Worm (Caenorhabditis elegans): ENCODE measurements around the gene algn-6.
A peak's percentile ranks its signal among the peaks of the same experiment; 100 is the strongest.

Gene algn-6

ce11 chrII:8017380-8017779 lies 22.2 kb upstream of the algn-6 start, which contains the start of gene zyg-11:
TSS of gene zyg-11 (plus strand) at chrII:8017680.
- TF ChIP-seq pha-4 (tag; optimal IDR thresholded peaks at IDR 0.05) (peak; percentile 7), lin-15B (tag; optimal IDR thresholded peaks at IDR 0.05) (peak; percentile 63), fkh-10 (GFP tag; optimal IDR thresholded peaks at IDR 0.05) (no peak)

ce11 chrII:8020580-8021044 lies 19.0 kb upstream of the algn-6 start:
- peak; percentile 34 for TF ChIP-seq nhr-43 (tag; optimal IDR thresholded peaks at IDR 0.05; ENCODE audit: poor library complexity, severe bottlenecking)
- TF ChIP-seq snpc-4 (tag; optimal IDR thresholded peaks at IDR 0.05) = no peak
- TF ChIP-seq ama-1 (optimal IDR thresholded peaks at IDR 0.05) = peak; percentile 42
- no peak for TF ChIP-seq jun-1 (tag; optimal IDR thresholded peaks at IDR 0.05)
- TF ChIP-seq nhr-67 (tag; optimal IDR thresholded peaks at IDR 0.05) = no peak
- TF ChIP-seq nhr-11 (tag; optimal IDR thresholded peaks at IDR 0.05) = no peak
- no peak for TF ChIP-seq fkh-2 (tag; optimal IDR thresholded peaks at IDR 0.05)
- TF ChIP-seq sea-2 (GFP tag; optimal IDR thresholded peaks at IDR 0.05) = no peak
- TF ChIP-seq nhr-23 (tag; optimal IDR thresholded peaks at IDR 0.05) = peak; percentile 6
- no peak for TF ChIP-seq ZK546.5 (tag; optimal IDR thresholded peaks at IDR 0.05)
- peak; percentile 73 for TF ChIP-seq ztf-4 (tag; optimal IDR thresholded peaks at IDR 0.05)
- no peak for TF ChIP-seq mdl-1 (tag; optimal IDR thresholded peaks at IDR 0.05)
- TF ChIP-seq nhr-25 (tag; optimal IDR thresholded peaks at IDR 0.05) = peak; percentile 21
- no peak for TF ChIP-seq fkh-10 (GFP tag; optimal IDR thresholded peaks at IDR 0.05)
- TF ChIP-seq egl-5 (tag; optimal IDR thresholded peaks at IDR 0.05) = no peak
- peak; percentile 6 for TF ChIP-seq elt-2 (tag; optimal IDR thresholded peaks at IDR 0.05)
- TF ChIP-seq nhr-77 (tag; optimal IDR thresholded peaks at IDR 0.05) = no peak

- TF ChIP-seq sea-2 (GFP tag; optimal IDR thresholded peaks at IDR 0.05) (no peak), nfya-1 (tag; optimal IDR thresholded peaks at IDR 0.05; ENCODE audit: insufficient read depth) (no peak), nhr-11 (tag; optimal IDR thresholded peaks at IDR 0.05) (no peak), nhr-77 (tag; optimal IDR thresholded peaks at IDR 0.05) (no peak), daf-12 (tag; optimal IDR thresholded peaks at IDR 0.05) (no peak), fos-1 (tag; optimal IDR thresholded peaks at IDR 0.05) (no peak), nhr-76 (tag; optimal IDR thresholded peaks at IDR 0.05) (no peak), ceh-28 (tag; optimal IDR thresholded peaks at IDR 0.05) (no peak)
Measured at ce11 chrII:8022461-8022860, 17.1 kb upstream of the algn-6 start, which contains the start of gene hda-2. TSS of gene hda-2 (minus strand) at chrII:8022561.

ce11 chrII:8027663-8028062 lies 11.9 kb upstream of the algn-6 start, which contains the start of gene swsn-7:
TSS of gene swsn-7 (minus strand) at chrII:8027763.
- TF ChIP-seq tbx-2 (tag; optimal IDR thresholded peaks at IDR 0.05) = no peak

- TF ChIP-seq nhr-12 (tag; optimal IDR thresholded peaks at IDR 0.05) (no peak), ceh-82 (tag; optimal IDR thresholded peaks at IDR 0.05) (peak; percentile 43), ceh-28 (tag; optimal IDR thresholded peaks at IDR 0.05) (peak; percentile 78), mdl-1 (tag; optimal IDR thresholded peaks at IDR 0.05) (peak; percentile 18), ama-1 (optimal IDR thresholded peaks at IDR 0.05) (peak; percentile 59), ztf-11 (tag; optimal IDR thresholded peaks at IDR 0.05) (no peak), egl-5 (tag; optimal IDR thresholded peaks at IDR 0.05) (peak; percentile 35), egl-27 (tag; optimal IDR thresholded peaks at IDR 0.05) (peak; percentile 79), ceh-9 (tag; optimal IDR thresholded peaks at IDR 0.05) (no peak), snpc-4 (tag; optimal IDR thresholded peaks at IDR 0.05) (peak; percentile 81), mml-1 (tag; optimal IDR thresholded peaks at IDR 0.05) (no peak), lin-15B (tag; optimal IDR thresholded peaks at IDR 0.05) (peak; percentile 95), pqm-1 (tag; optimal IDR thresholded peaks at IDR 0.05) (peak; percentile 45), fos-1 (tag; optimal IDR thresholded peaks at IDR 0.05) (peak; percentile 36), ztf-4 (tag; optimal IDR thresholded peaks at IDR 0.05) (no peak), unc-39 (tag; optimal IDR thresholded peaks at IDR 0.05) (no peak), skn-1 (tag; optimal IDR thresholded peaks at IDR 0.05) (peak; percentile 60), elt-1 (tag; optimal IDR thresholded peaks at IDR 0.05) (no peak), fkh-10 (GFP tag; optimal IDR thresholded peaks at IDR 0.05) (peak; percentile 68), nhr-43 (tag; optimal IDR thresholded peaks at IDR 0.05; ENCODE audit: poor library complexity, severe bottlenecking) (peak; percentile 73), ZK546.5 (tag; optimal IDR thresholded peaks at IDR 0.05) (no peak), nfya-1 (tag; optimal IDR thresholded peaks at IDR 0.05; ENCODE audit: insufficient read depth) (peak; percentile 93), jun-1 (tag; optimal IDR thresholded peaks at IDR 0.05) (peak; percentile 89), nhr-76 (tag; optimal IDR thresholded peaks at IDR 0.05) (no peak), nhr-237 (tag; optimal IDR thresholded peaks at IDR 0.05) (no peak), zag-1 (tag; optimal IDR thresholded peaks at IDR 0.05) (no peak), tbx-2 (tag; optimal IDR thresholded peaks at IDR 0.05) (peak; percentile 77), elt-2 (tag; optimal IDR thresholded peaks at IDR 0.05) (peak; percentile 88), nhr-67 (tag; optimal IDR thresholded peaks at IDR 0.05) (no peak), hmg-11 (tag; optimal IDR thresholded peaks at IDR 0.05) (peak; percentile 98), nhr-77 (tag; optimal IDR thresholded peaks at IDR 0.05) (no peak), lsy-12 (tag; optimal IDR thresholded peaks at IDR 0.05) (peak; percentile 82), nhr-23 (tag; optimal IDR thresholded peaks at IDR 0.05) (peak; percentile 70), nhr-25 (tag; optimal IDR thresholded peaks at IDR 0.05) (peak; percentile 50), unc-62 (GFP tag; optimal IDR thresholded peaks at IDR 0.05) (peak; percentile 37), ceh-16 (tag; optimal IDR thresholded peaks at IDR 0.05) (no peak), pha-4 (tag; optimal IDR thresholded peaks at IDR 0.05) (peak; percentile 67), aly-2 (tag; optimal IDR thresholded peaks at IDR 0.05) (no peak)
Measured at ce11 chrII:8028246-8028694, 11.3 kb upstream of the algn-6 start.

Data from whole organism, L3 larva.